Worm (Caenorhabditis elegans) whole organism, late embryonic: ENCODE data around the gene tag-151.

Experiments used
- K02D7.2 ChIP-seq: sonication (generic microtip); optimal IDR thresholded peaks from 2 replicates; lab custom pipeline; 2017; ENCODE audit warnings: mild to moderate bottlenecking, missing genetic modification characterization, missing compliant biosample characterization
- ceh-14 ChIP-seq: sonication (generic microtip); optimal IDR thresholded peaks from 2 replicates; lab custom pipeline; 2016; ENCODE audit warnings: missing genotype, missing genetic modification characterization, missing compliant biosample characterization
- ceh-9 ChIP-seq: sonication (generic microtip); optimal IDR thresholded peaks from 2 replicates; lab custom pipeline; 2016; ENCODE audit warnings: mild to moderate bottlenecking, missing genetic modification characterization, inconsistent platforms, missing compliant biosample characterization
- elt-2 ChIP-seq: sonication (generic microtip); optimal IDR thresholded peaks from 2 replicates; lab custom pipeline; 2016; ENCODE audit warnings: missing genetic modification reagents, missing genetic modification characterization, missing compliant biosample characterization
- pat-9 ChIP-seq: fragments of 200-800 bp; sonication (Bioruptor generic); optimal IDR thresholded peaks from 2 replicates; lab custom pipeline; 2018; ENCODE audit warnings: mild to moderate bottlenecking, missing genetic modification characterization, moderate library complexity, missing compliant biosample characterization
- tbx-2 ChIP-seq: sonication (generic microtip); optimal IDR thresholded peaks from 2 replicates; lab custom pipeline; 2016; ENCODE audit warnings: missing genetic modification characterization, missing compliant biosample characterization

ce11 chrII:4745281-4745680, 35.2 kb downstream of the tag-151 start:
- TF ChIP-seq tbx-2 (tag; lab: Kevin White, UChicago) (no peak), ceh-9 (tag; lab: Kevin White, UChicago) (no peak), K02D7.2 (tag; lab: Kevin White, UChicago) (no peak), pat-9 (tag; lab: Kevin White, UChicago) (no peak), ceh-14 (tag; lab: Kevin White, UChicago) (no peak), elt-2 (tag; lab: Kevin White, UChicago) (no peak)
